Worm (Caenorhabditis elegans) whole organism, L4 larva: Measurements from ENCODE around the gene eef-1G.

Source experiments
- F10B5.3 ChIP-seq: sonication (generic microtip); optimal IDR thresholded peaks from 2 replicates; lab custom pipeline; 2016; ENCODE audit warnings: mild to moderate bottlenecking, missing genetic modification characterization, missing compliant biosample characterization
- F26F4.8 ChIP-seq: fragments of 200-800 bp; sonication (Bioruptor generic); conservative IDR thresholded peaks from 2 replicates; pipeline ENCODE4 v1.3.6; 2022; ENCODE audit warnings: missing genetic modification characterization, missing compliant biosample characterization
- F37D6.2 ChIP-seq: sonication (generic microtip); optimal IDR thresholded peaks from 2 replicates; lab custom pipeline; 2016; ENCODE audit warnings: mild to moderate bottlenecking, missing genetic modification characterization, missing compliant biosample characterization
- R02D3.7 ChIP-seq: fragments of 150-350 bp; sonication (generic microtip); optimal IDR thresholded peaks from 3 replicates; lab custom pipeline; 2014; ENCODE audit warnings: missing biosample characterization, missing genetic modification characterization
- Y5F2A.4 ChIP-seq: fragments of 200-800 bp; sonication (Bioruptor generic); optimal IDR thresholded peaks from 2 replicates; lab custom pipeline; 2018; ENCODE audit warnings: mild to moderate bottlenecking, missing genetic modification characterization, missing compliant biosample characterization
- aha-1 ChIP-seq: fragments of 150-350 bp; peaks from one replicate; lab custom pipeline; 2014; ENCODE audit warnings: missing biosample characterization, missing genetic modification characterization
- ama-1 ChIP-seq: fragments of 150-350 bp; optimal IDR thresholded peaks from 2 replicates; lab custom pipeline; 2014; ENCODE audit warnings: inconsistent platforms, mixed read lengths
- arid-1 ChIP-seq: fragments of 200-800 bp; sonication (Bioruptor generic); conservative IDR thresholded peaks from 2 replicates; pipeline ENCODE4 v1.3.6; 2022; ENCODE audit warnings: missing genetic modification reagents, missing genetic modification characterization, missing compliant biosample characterization
- ceh-20 ChIP-seq: fragments of 200-800 bp; sonication (Bioruptor generic); IDR thresholded peaks from 2 replicates; pipeline ENCODE4 v1.3.6; 2022; ENCODE audit warnings: missing genetic modification reagents, missing genetic modification characterization, missing compliant biosample characterization
- ceh-32 ChIP-seq: sonication (generic microtip); optimal IDR thresholded peaks from 2 replicates; lab custom pipeline; 2016; ENCODE audit warnings: mild to moderate bottlenecking, missing genetic modification characterization, missing compliant biosample characterization; ENCODE audit not compliant: poor library complexity
- ceh-62 ChIP-seq: sonication (generic microtip); optimal IDR thresholded peaks from 2 replicates; lab custom pipeline; 2017; ENCODE audit warnings: missing biosample characterization, missing genetic modification characterization
- ces-1 ChIP-seq: fragments of 150-350 bp; sonication (generic microtip); optimal IDR thresholded peaks from 4 replicates; lab custom pipeline; 2014; ENCODE audit warnings: missing biosample characterization, missing genetic modification reagents, missing genetic modification characterization
- cey-2 ChIP-seq: sonication (generic microtip); optimal IDR thresholded peaks from 3 replicates; lab custom pipeline; 2017; ENCODE audit warnings: missing genetic modification characterization, mild to moderate bottlenecking, missing compliant biosample characterization, antibody characterized with exemption, borderline replicate concordance; ENCODE audit not compliant: insufficient read depth
- daf-12 ChIP-seq: fragments of 150-350 bp; optimal IDR thresholded peaks from 2 replicates; lab custom pipeline; 2014; ENCODE audit warnings: missing biosample characterization, missing genetic modification reagents, missing genetic modification characterization
- daf-16 ChIP-seq, 3 experiments: sonication (generic microtip); optimal IDR thresholded peaks; 2 replicates each; lab custom pipeline; 2016 to 2017; ENCODE audit warnings: missing genetic modification characterization in 3 of 3, missing genetic modification reagents in 3 of 3, mild to moderate bottlenecking in 2 of 3, missing compliant biosample characterization in 2 of 3, missing biosample characterization in 1 of 3, moderate library complexity in 1 of 3
- daf-19 ChIP-seq: fragments of 200-800 bp; sonication (Bioruptor generic); conservative IDR thresholded peaks from 2 replicates; pipeline ENCODE4 v1.3.6; 2022; ENCODE audit warnings: missing genetic modification characterization, missing compliant biosample characterization
- daf-8 ChIP-seq: fragments of 200-800 bp; sonication (Bioruptor generic); IDR thresholded peaks from 2 replicates; pipeline ENCODE4 v1.3.6; 2022; ENCODE audit warnings: missing genetic modification characterization, missing compliant biosample characterization
- dmd-9 ChIP-seq: fragments of 200-800 bp; sonication (Bioruptor generic); IDR thresholded peaks from 2 replicates; pipeline ENCODE4 v1.3.6; 2022; ENCODE audit warnings: missing genetic modification reagents, missing genetic modification characterization, missing compliant biosample characterization
- dve-1 ChIP-seq: sonication (generic microtip); optimal IDR thresholded peaks from 2 replicates; lab custom pipeline; 2017; ENCODE audit warnings: antibody characterized with exemption, mild to moderate bottlenecking, missing genetic modification characterization, missing compliant biosample characterization; ENCODE audit not compliant: insufficient read depth
- egl-27 ChIP-seq: sonication (generic microtip); optimal IDR thresholded peaks from 3 replicates; lab custom pipeline; 2017; ENCODE audit warnings: missing biosample characterization, missing genetic modification reagents, missing genetic modification characterization
- egl-43 ChIP-seq: fragments of 200-800 bp; sonication (Bioruptor generic); IDR thresholded peaks from 2 replicates; pipeline ENCODE4 v1.3.6; 2022; ENCODE audit warnings: missing genetic modification reagents, missing genetic modification characterization, missing compliant biosample characterization
- fkh-10 ChIP-seq: fragments of 150-350 bp; optimal IDR thresholded peaks from 2 replicates; lab custom pipeline; 2014; ENCODE audit warnings: missing biosample characterization, missing genetic modification reagents, missing genetic modification characterization
- gei-8 ChIP-seq: fragments of 200-800 bp; sonication (Bioruptor generic); optimal IDR thresholded peaks from 2 replicates; lab custom pipeline; 2018; ENCODE audit warnings: mild to moderate bottlenecking, missing genetic modification characterization, missing compliant biosample characterization
- hlh-11 ChIP-seq: fragments of 200-800 bp; sonication (Bioruptor generic); optimal IDR thresholded peaks from 2 replicates; lab custom pipeline; 2018; ENCODE audit warnings: mild to moderate bottlenecking, missing genetic modification characterization, missing compliant biosample characterization
- hmg-1.1 ChIP-seq: fragments of 200-800 bp; sonication (Bioruptor generic); IDR thresholded peaks from 2 replicates; pipeline ENCODE4 v1.3.6; 2022; ENCODE audit warnings: missing genetic modification reagents, missing genetic modification characterization, missing compliant biosample characterization
- lim-7 ChIP-seq: fragments of 200-800 bp; sonication (Bioruptor generic); IDR thresholded peaks from 2 replicates; pipeline ENCODE4 v1.3.6; 2022; ENCODE audit warnings: missing genetic modification characterization, missing compliant biosample characterization
- lin-13 ChIP-seq: fragments of 150-350 bp; optimal IDR thresholded peaks from 2 replicates; lab custom pipeline; 2014; ENCODE audit warnings: missing biosample characterization, missing genetic modification reagents, missing genetic modification characterization
- mep-1 ChIP-seq: fragments of 150-350 bp; sonication (generic microtip); optimal IDR thresholded peaks from 3 replicates; lab custom pipeline; 2014; ENCODE audit warnings: missing biosample characterization, missing genetic modification characterization
- nhr-10 ChIP-seq: fragments of 150-350 bp; optimal IDR thresholded peaks from 2 replicates; lab custom pipeline; 2014; ENCODE audit warnings: missing biosample characterization, missing genetic modification characterization
- nhr-42 ChIP-seq: fragments of 200-800 bp; sonication (Bioruptor generic); IDR thresholded peaks from 2 replicates; pipeline ENCODE4 v1.3.6; 2022; ENCODE audit warnings: missing genetic modification characterization, missing compliant biosample characterization
- nhr-76 ChIP-seq: fragments of 150-350 bp; optimal IDR thresholded peaks from 2 replicates; lab custom pipeline; 2014; ENCODE audit warnings: missing biosample characterization, missing genetic modification characterization
- nhr-77 ChIP-seq: fragments of 150-350 bp; optimal IDR thresholded peaks from 2 replicates; lab custom pipeline; 2014; ENCODE audit warnings: missing biosample characterization, missing genetic modification characterization
- pha-4 ChIP-seq, 2 experiments: fragments of 150-350 bp in 1 of 2; fragments of 200-800 bp in 1 of 2; sonication (Bioruptor generic) in 1 of 2; IDR thresholded peaks in 1 of 2; optimal IDR thresholded peaks in 1 of 2; 2 replicates each; pipeline versions ENCODE4 v1.3.6 to Lab custom; 2014 to 2022; ENCODE audit warnings: missing genetic modification characterization in 2 of 2, missing genetic modification reagents in 2 of 2, missing biosample characterization in 1 of 2, missing compliant biosample characterization in 1 of 2
- pqm-1 ChIP-seq: sonication (generic microtip); optimal IDR thresholded peaks from 2 replicates; lab custom pipeline; 2017; ENCODE audit warnings: missing biosample characterization, missing genetic modification characterization
- sdz-12 ChIP-seq: fragments of 200-800 bp; sonication (Bioruptor generic); optimal IDR thresholded peaks from 2 replicates; lab custom pipeline; 2018; ENCODE audit warnings: mild to moderate bottlenecking, missing genetic modification characterization, missing compliant biosample characterization
- snpc-1.2 ChIP-seq: fragments of 200-800 bp; sonication (Bioruptor generic); IDR thresholded peaks from 2 replicates; pipeline ENCODE4 v1.3.6; 2022; ENCODE audit warnings: missing genetic modification reagents, missing genetic modification characterization, missing compliant biosample characterization
- unc-39 ChIP-seq: sonication (generic microtip); optimal IDR thresholded peaks from 2 replicates; lab custom pipeline; 2017; ENCODE audit warnings: missing biosample characterization, missing genetic modification characterization
- unc-62 ChIP-seq, 3 experiments: fragments of 150-350 bp in 1 of 3; sonication (generic microtip); optimal IDR thresholded peaks in 2 of 3; peaks in 1 of 3; 1 replicate in 1 of 3; 2 replicates in 2 of 3; lab custom pipeline; 2014 to 2017; ENCODE audit warnings: missing biosample characterization in 3 of 3, missing genetic modification characterization in 3 of 3, missing genetic modification reagents in 3 of 3, missing genotype in 1 of 3
- zfp-2 ChIP-seq: sonication (generic microtip); optimal IDR thresholded peaks from 2 replicates; lab custom pipeline; 2016; ENCODE audit warnings: mild to moderate bottlenecking, missing genetic modification characterization, missing compliant biosample characterization
- zfp-3 ChIP-seq: fragments of 200-800 bp; sonication (Bioruptor generic); conservative IDR thresholded peaks from 2 replicates; pipeline ENCODE4 v1.3.6; 2022; ENCODE audit warnings: missing genetic modification reagents, missing genetic modification characterization, missing compliant biosample characterization
- ztf-11 ChIP-seq: fragments of 150-350 bp; optimal IDR thresholded peaks from 2 replicates; lab custom pipeline; 2014; ENCODE audit warnings: missing biosample characterization, missing genetic modification characterization

eef-1G gene

ce11 chrV:10953471-10954155, 11.9 kb upstream of the eef-1G start (continued):
- TF ChIP-seq nhr-10 (tag; lab: Kevin White, UChicago) (no peak), aha-1 (tag; lab: Kevin White, UChicago) (peak; percentile 29), snpc-1.2 (GFP tag; lab: Robert Waterston, UW) (no peak)

ce11 chrV:10954334-10954733, 11.2 kb upstream of the eef-1G start, which contains the start of gene clec-221:
TSS of gene clec-221 (minus strand) at chrV:10954434.
- TF ChIP-seq ceh-32 (tag; lab: Kevin White, UChicago): no peak
- TF ChIP-seq F37D6.2 (tag; lab: Kevin White, UChicago): no peak
- no peak for TF ChIP-seq daf-19 (GFP tag; lab: Robert Waterston, UW)
- TF ChIP-seq nhr-42 (GFP tag; lab: Robert Waterston, UW): no peak
- TF ChIP-seq egl-43 (GFP tag; lab: Robert Waterston, UW): no peak
- no peak for TF ChIP-seq gei-8
- TF ChIP-seq nhr-76 (tag; lab: Kevin White, UChicago): no peak
- TF ChIP-seq R02D3.7: no peak
- TF ChIP-seq Y5F2A.4 (GFP tag; lab: Kevin White, UChicago): no peak
- no peak for TF ChIP-seq zfp-2 (tag; lab: Kevin White, UChicago)
- no peak for TF ChIP-seq dmd-9
- TF ChIP-seq cey-2 (tag; lab: Kevin White, UChicago): no peak

ce11 chrV:10954832-10955231, 10.7 kb upstream of the eef-1G start, which contains the start of gene F17C11.6:
TSS of gene F17C11.6 (plus strand) at chrV:10955121.
- TF ChIP-seq arid-1 (GFP tag; lab: Robert Waterston, UW) (no peak), ceh-20 (GFP tag; lab: Robert Waterston, UW) (no peak), fkh-10 (GFP tag; lab: Kevin White, UChicago) (no peak), lin-13 (GFP tag; lab: Kevin White, UChicago) (no peak), sdz-12 (GFP tag; lab: Kevin White, UChicago) (no peak), daf-16 (GFP tag; optimal IDR thresholded peaks at IDR 0.05; lab: Kevin White, UChicago) (no peak), daf-16 (tag; optimal IDR thresholded peaks at IDR 0.05; lab: Kevin White, UChicago) (peak; percentile 27), ceh-62 (no peak), daf-8 (GFP tag; lab: Robert Waterston, UW) (no peak), dve-1 (peak; percentile 7), hlh-11 (tag; lab: Kevin White, UChicago) (no peak), daf-12 (tag; lab: Kevin White, UChicago) (no peak), ama-1 (lab: Kevin White, UChicago) (no peak)

- TF ChIP-seq unc-39 (no peak), zfp-3 (GFP tag; lab: Robert Waterston, UW) (0 out of 2 replicates have a peak, but pooled peaks have one; percentile 19), dmd-9 (no peak), egl-27 (no peak), ces-1 (no peak), F10B5.3 (tag; lab: Kevin White, UChicago) (no peak), aha-1 (tag; lab: Kevin White, UChicago) (peak; percentile 98), nhr-77 (tag; lab: Kevin White, UChicago) (peak; percentile 39), daf-16 (GFP tag; optimal IDR thresholded peaks at IDR 0.05; lab: Kevin White, UChicago) (no peak), daf-16 (tag; optimal IDR thresholded peaks at IDR 0.05; lab: Kevin White, UChicago) (peak; percentile 17), F26F4.8 (GFP tag; lab: Robert Waterston, UW) (no peak), lin-13 (GFP tag; lab: Kevin White, UChicago) (no peak), unc-62 (GFP tag; optimal IDR thresholded peaks at IDR 0.05 in 1 of 2; lab: Kevin White, UChicago) (peak in 1 of 2 experiments; percentile 97), unc-62 (tag; optimal IDR thresholded peaks at IDR 0.05; lab: Kevin White, UChicago) (no peak), hlh-11 (tag; lab: Kevin White, UChicago) (peak; percentile 8), pha-4 (GFP tag; IDR thresholded peaks at IDR 0.05; lab: Robert Waterston, UW) (no peak), pha-4 (tag; optimal IDR thresholded peaks at IDR 0.05; lab: Kevin White, UChicago) (no peak), mep-1 (peak; percentile 59), hmg-1.1 (GFP tag; lab: Robert Waterston, UW) (no peak), pqm-1 (tag; lab: Kevin White, UChicago) (peak; percentile 39), ztf-11 (tag; lab: Kevin White, UChicago) (no peak), nhr-10 (tag; lab: Kevin White, UChicago) (no peak), lim-7 (GFP tag; lab: Robert Waterston, UW) (no peak)
Measured at ce11 chrV:10955681-10956476, 9.6 kb upstream of the eef-1G start, which contains the start of gene F17C11.13. TSS of gene F17C11.13 (plus strand) at chrV:10955923.
